Worm (Caenorhabditis elegans) whole organism, L4 larva: Measurements from ENCODE around the gene Y102A11A.9.
A peak's percentile ranks its signal among the peaks of the same experiment; 100 is the strongest.

Source experiments
- F10B5.3 ChIP-seq: sonication (generic microtip); optimal IDR thresholded peaks from 2 replicates; lab custom pipeline; 2016; ENCODE audit warnings: mild to moderate bottlenecking, missing genetic modification characterization, missing compliant biosample characterization
- F49E8.2 ChIP-seq: sonication (generic microtip); optimal IDR thresholded peaks from 2 replicates; lab custom pipeline; 2016; ENCODE audit warnings: missing compliant biosample characterization, mild to moderate bottlenecking, missing genetic modification characterization, borderline replicate concordance
- T20F7.1 ChIP-seq: fragments of 200-800 bp; sonication (Bioruptor generic); optimal IDR thresholded peaks from 2 replicates; lab custom pipeline; 2018; ENCODE audit warnings: mild to moderate bottlenecking, missing genetic modification characterization, missing compliant biosample characterization
- Y5F2A.4 ChIP-seq: fragments of 200-800 bp; sonication (Bioruptor generic); optimal IDR thresholded peaks from 2 replicates; lab custom pipeline; 2018; ENCODE audit warnings: mild to moderate bottlenecking, missing genetic modification characterization, missing compliant biosample characterization
- ceh-20 ChIP-seq: fragments of 200-800 bp; sonication (Bioruptor generic); IDR thresholded peaks from 2 replicates; pipeline ENCODE4 v1.3.6; 2022; ENCODE audit warnings: missing genetic modification reagents, missing genetic modification characterization, missing compliant biosample characterization
- ceh-28 ChIP-seq: fragments of 150-350 bp; optimal IDR thresholded peaks from 2 replicates; lab custom pipeline; 2014; ENCODE audit warnings: missing biosample characterization, missing genetic modification reagents, missing genetic modification characterization
- ceh-82 ChIP-seq: sonication (generic microtip); optimal IDR thresholded peaks from 2 replicates; lab custom pipeline; 2017; ENCODE audit warnings: missing biosample characterization, missing genetic modification characterization
- ces-1 ChIP-seq: fragments of 150-350 bp; sonication (generic microtip); optimal IDR thresholded peaks from 4 replicates; lab custom pipeline; 2014; ENCODE audit warnings: missing biosample characterization, missing genetic modification reagents, missing genetic modification characterization
- daf-12 ChIP-seq: fragments of 150-350 bp; optimal IDR thresholded peaks from 2 replicates; lab custom pipeline; 2014; ENCODE audit warnings: missing biosample characterization, missing genetic modification reagents, missing genetic modification characterization
- daf-16 ChIP-seq, 3 experiments: sonication (generic microtip); optimal IDR thresholded peaks; 2 replicates each; lab custom pipeline; 2016 to 2017; ENCODE audit warnings: missing genetic modification characterization in 3 of 3, missing genetic modification reagents in 3 of 3, mild to moderate bottlenecking in 2 of 3, missing compliant biosample characterization in 2 of 3, missing biosample characterization in 1 of 3, moderate library complexity in 1 of 3
- daf-8 ChIP-seq: fragments of 200-800 bp; sonication (Bioruptor generic); IDR thresholded peaks from 2 replicates; pipeline ENCODE4 v1.3.6; 2022; ENCODE audit warnings: missing genetic modification characterization, missing compliant biosample characterization
- dmd-6 ChIP-seq: fragments of 200-800 bp; sonication (Bioruptor generic); IDR thresholded peaks from 2 replicates; pipeline ENCODE4 v1.3.6; 2022; ENCODE audit warnings: missing genetic modification reagents, missing genetic modification characterization, missing compliant biosample characterization
- dpl-1 ChIP-seq: fragments of 150-350 bp; optimal IDR thresholded peaks from 2 replicates; lab custom pipeline; 2014; ENCODE audit warnings: missing biosample characterization, missing genetic modification reagents, missing genetic modification characterization
- dve-1 ChIP-seq: sonication (generic microtip); optimal IDR thresholded peaks from 2 replicates; lab custom pipeline; 2017; ENCODE audit warnings: antibody characterized with exemption, mild to moderate bottlenecking, missing genetic modification characterization, missing compliant biosample characterization; ENCODE audit not compliant: insufficient read depth
- egl-43 ChIP-seq: fragments of 200-800 bp; sonication (Bioruptor generic); IDR thresholded peaks from 2 replicates; pipeline ENCODE4 v1.3.6; 2022; ENCODE audit warnings: missing genetic modification reagents, missing genetic modification characterization, missing compliant biosample characterization
- hlh-11 ChIP-seq: fragments of 200-800 bp; sonication (Bioruptor generic); optimal IDR thresholded peaks from 2 replicates; lab custom pipeline; 2018; ENCODE audit warnings: mild to moderate bottlenecking, missing genetic modification characterization, missing compliant biosample characterization
- hlh-30 ChIP-seq: sonication (generic microtip); optimal IDR thresholded peaks from 2 replicates; lab custom pipeline; 2017; ENCODE audit warnings: antibody characterized with exemption, mild to moderate bottlenecking, missing genetic modification characterization, missing compliant biosample characterization; ENCODE audit not compliant: insufficient read depth
- lin-1 ChIP-seq: fragments of 200-800 bp; sonication (Bioruptor generic); IDR thresholded peaks from 2 replicates; pipeline ENCODE4 v1.3.6; 2022; ENCODE audit warnings: missing genetic modification reagents, missing genetic modification characterization, missing compliant biosample characterization
- lin-38 ChIP-seq: fragments of 200-800 bp; sonication (Bioruptor generic); IDR thresholded peaks from 2 replicates; pipeline ENCODE4 v1.3.6; 2022; ENCODE audit warnings: missing genetic modification reagents, missing genetic modification characterization, missing compliant biosample characterization
- lin-39 ChIP-seq: fragments of 150-350 bp; optimal IDR thresholded peaks from 2 replicates; lab custom pipeline; 2014; ENCODE audit warnings: missing biosample characterization, missing genetic modification reagents, missing genetic modification characterization
- lir-3 ChIP-seq: sonication (generic microtip); optimal IDR thresholded peaks from 2 replicates; lab custom pipeline; 2016; ENCODE audit warnings: mild to moderate bottlenecking, missing genetic modification characterization, missing compliant biosample characterization
- lsy-2 ChIP-seq, 2 experiments: fragments of 150-350 bp in 1 of 2; sonication (generic microtip) in 1 of 2; optimal IDR thresholded peaks; 2 replicates each; lab custom pipeline; 2014 to 2017; ENCODE audit warnings: missing biosample characterization in 2 of 2, missing genetic modification characterization in 2 of 2
- madf-9 ChIP-seq: fragments of 200-800 bp; sonication (Bioruptor generic); conservative IDR thresholded peaks from 2 replicates; pipeline ENCODE4 v1.3.6; 2022; ENCODE audit warnings: missing genetic modification reagents, missing genetic modification characterization, missing compliant biosample characterization
- mdl-1 ChIP-seq, 2 experiments: fragments of 150-350 bp in 1 of 2; sonication (generic microtip) in 1 of 2; optimal IDR thresholded peaks; 2 replicates each; lab custom pipeline; 2014 to 2017; ENCODE audit warnings: missing biosample characterization in 2 of 2, missing genetic modification characterization in 2 of 2
- mes-2 ChIP-seq: sonication (generic microtip); optimal IDR thresholded peaks from 2 replicates; lab custom pipeline; 2016; ENCODE audit warnings: missing genotype, mild to moderate bottlenecking, missing genetic modification characterization, missing compliant biosample characterization; ENCODE audit not compliant: poor library complexity, severe bottlenecking
- mxl-2 ChIP-seq: fragments of 200-800 bp; sonication (Bioruptor generic); conservative IDR thresholded peaks from 2 replicates; pipeline ENCODE4 v1.3.6; 2022; ENCODE audit warnings: missing genetic modification reagents, missing genetic modification characterization, missing compliant biosample characterization
- mxl-3 ChIP-seq: fragments of 200-800 bp; sonication (Bioruptor generic); optimal IDR thresholded peaks from 2 replicates; lab custom pipeline; 2018; ENCODE audit warnings: mild to moderate bottlenecking, missing genetic modification characterization, missing compliant biosample characterization
- nhr-10 ChIP-seq: fragments of 150-350 bp; optimal IDR thresholded peaks from 2 replicates; lab custom pipeline; 2014; ENCODE audit warnings: missing biosample characterization, missing genetic modification characterization
- nhr-28 ChIP-seq: fragments of 150-350 bp; optimal IDR thresholded peaks from 2 replicates; lab custom pipeline; 2014; ENCODE audit warnings: missing biosample characterization, missing genetic modification characterization
- nhr-41 ChIP-seq: fragments of 200-800 bp; sonication (Bioruptor generic); IDR thresholded peaks from 2 replicates; pipeline ENCODE4 v1.3.6; 2022; ENCODE audit warnings: missing genetic modification reagents, missing genetic modification characterization, missing compliant biosample characterization
- nhr-6 ChIP-seq: fragments of 150-350 bp; optimal IDR thresholded peaks from 2 replicates; lab custom pipeline; 2014; ENCODE audit warnings: missing biosample characterization, missing genetic modification characterization
- nhr-77 ChIP-seq: fragments of 150-350 bp; optimal IDR thresholded peaks from 2 replicates; lab custom pipeline; 2014; ENCODE audit warnings: missing biosample characterization, missing genetic modification characterization
- php-3 ChIP-seq: fragments of 200-800 bp; sonication (Bioruptor generic); IDR thresholded peaks from 2 replicates; pipeline ENCODE4 v1.3.6; 2022; ENCODE audit warnings: missing genetic modification reagents, missing genetic modification characterization, missing compliant biosample characterization
- pqm-1 ChIP-seq: sonication (generic microtip); optimal IDR thresholded peaks from 2 replicates; lab custom pipeline; 2017; ENCODE audit warnings: missing biosample characterization, missing genetic modification characterization
- rbr-2 ChIP-seq: sonication (generic microtip); optimal IDR thresholded peaks from 2 replicates; lab custom pipeline; 2016; ENCODE audit warnings: missing genotype, missing genetic modification characterization, missing compliant biosample characterization
- set-16 ChIP-seq: fragments of 200-800 bp; sonication (Bioruptor generic); IDR thresholded peaks from 2 replicates; pipeline ENCODE4 v1.3.6; 2022; ENCODE audit warnings: missing genetic modification reagents, missing genetic modification characterization, missing compliant biosample characterization
- snpc-1.2 ChIP-seq: fragments of 200-800 bp; sonication (Bioruptor generic); IDR thresholded peaks from 2 replicates; pipeline ENCODE4 v1.3.6; 2022; ENCODE audit warnings: missing genetic modification reagents, missing genetic modification characterization, missing compliant biosample characterization
- snpc-4 ChIP-seq: fragments of 150-350 bp; optimal IDR thresholded peaks from 2 replicates; lab custom pipeline; 2014; ENCODE audit warnings: missing biosample characterization, missing genetic modification characterization
- spr-3 ChIP-seq: fragments of 200-800 bp; sonication (Bioruptor generic); optimal IDR thresholded peaks from 2 replicates; lab custom pipeline; 2018; ENCODE audit warnings: mild to moderate bottlenecking, missing genetic modification characterization, missing compliant biosample characterization
- tra-1 ChIP-seq: fragments of 200-800 bp; sonication (Bioruptor generic); IDR thresholded peaks from 2 replicates; pipeline ENCODE4 v1.3.6; 2022; ENCODE audit warnings: missing genetic modification reagents, missing genetic modification characterization, missing compliant biosample characterization
- zfp-3 ChIP-seq: fragments of 200-800 bp; sonication (Bioruptor generic); conservative IDR thresholded peaks from 2 replicates; pipeline ENCODE4 v1.3.6; 2022; ENCODE audit warnings: missing genetic modification reagents, missing genetic modification characterization, missing compliant biosample characterization
- zip-2 ChIP-seq: fragments of 150-350 bp; optimal IDR thresholded peaks from 2 replicates; lab custom pipeline; 2014; ENCODE audit warnings: missing biosample characterization, missing genetic modification characterization
- ztf-11 ChIP-seq: fragments of 150-350 bp; optimal IDR thresholded peaks from 2 replicates; lab custom pipeline; 2014; ENCODE audit warnings: missing biosample characterization, missing genetic modification characterization

The Y102A11A.9 gene

DNA sequence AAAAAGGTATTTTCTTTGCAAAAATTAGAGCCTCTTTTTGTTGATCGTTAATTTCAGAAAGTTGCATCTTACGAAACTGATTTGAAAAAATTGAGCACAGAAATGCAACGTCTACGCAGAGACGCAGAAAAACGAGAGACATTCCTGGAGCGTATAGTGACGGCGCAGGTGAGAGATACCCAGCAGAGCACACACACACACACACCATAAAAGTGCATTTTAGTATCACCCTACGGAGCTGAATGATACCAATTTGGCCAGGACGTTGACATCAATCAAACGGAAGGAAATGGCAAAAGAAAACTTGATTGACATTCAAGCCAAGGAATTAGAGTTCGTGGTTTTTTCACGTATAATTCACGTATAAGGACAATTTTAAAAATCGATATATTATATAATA, 1.6 kb downstream of the Y102A11A.9 start (continued):
- TF ChIP-seq pqm-1 (tag; lab: Kevin White, UChicago) (peak; percentile 80), dve-1 (tag; lab: Kevin White, UChicago) (peak; percentile 80), zip-2 (tag; lab: Kevin White, UChicago) (no peak), Y5F2A.4 (no peak), lin-1 (peak; percentile 69; the same call in 1 of the 2 replicates)

DNA sequence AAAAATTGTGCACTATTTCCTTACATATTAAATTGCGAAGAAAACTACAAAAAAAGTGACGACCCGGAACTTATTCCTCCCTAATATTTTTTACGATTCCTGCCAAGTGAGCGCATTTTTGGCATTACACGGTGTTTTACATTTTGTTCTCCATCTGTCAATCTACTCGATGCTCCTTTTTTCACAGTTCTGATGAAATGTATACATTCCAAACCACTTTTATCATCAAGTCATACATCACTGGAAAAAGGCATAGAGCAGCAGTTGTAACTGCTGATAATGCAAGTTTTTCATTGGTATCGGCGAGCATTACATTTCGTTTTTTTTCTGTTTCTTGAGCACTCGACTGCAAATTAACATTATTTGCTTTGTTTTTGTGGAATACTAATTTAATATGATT, 5.3 kb downstream of the Y102A11A.9 start:
- no peak for TF ChIP-seq ceh-20 (GFP tag; lab: Robert Waterston, UW)
- peak; percentile 19 for TF ChIP-seq dve-1 (tag; lab: Kevin White, UChicago)
- no peak for TF ChIP-seq lir-3 (tag; lab: Kevin White, UChicago)
- no peak for TF ChIP-seq ztf-11 (tag; lab: Kevin White, UChicago)
- TF ChIP-seq nhr-28 (tag; lab: Kevin White, UChicago), result peak; percentile 49
- TF ChIP-seq dmd-6 (GFP tag; lab: Robert Waterston, UW), result peak; percentile 72
- peak; percentile 44 for TF ChIP-seq hlh-11 (tag; lab: Kevin White, UChicago)
- TF ChIP-seq ces-1 (GFP tag; lab: Kevin White, UChicago), result no peak
- TF ChIP-seq pqm-1 (tag; lab: Kevin White, UChicago), result peak; percentile 91
- TF ChIP-seq daf-16 (GFP tag; optimal IDR thresholded peaks at IDR 0.05; lab: Kevin White, UChicago), result no peak
- TF ChIP-seq daf-16 (tag; optimal IDR thresholded peaks at IDR 0.05; lab: Kevin White, UChicago), result peak; percentile 35
- TF ChIP-seq egl-43 (GFP tag; lab: Robert Waterston, UW), result no peak
- no peak for TF ChIP-seq nhr-6
- 0 out of 2 replicates have a peak, but pooled peaks have one; percentile 60 for TF ChIP-seq tra-1 (GFP tag; lab: Robert Waterston, UW)
- TF ChIP-seq hlh-30 (tag; lab: Kevin White, UChicago), result peak; percentile 21
- TF ChIP-seq mes-2, result peak; percentile 31
- TF ChIP-seq php-3 (GFP tag; lab: Robert Waterston, UW), result peak; percentile 70
- TF ChIP-seq, all 104 proteins: peak for 10

DNA sequence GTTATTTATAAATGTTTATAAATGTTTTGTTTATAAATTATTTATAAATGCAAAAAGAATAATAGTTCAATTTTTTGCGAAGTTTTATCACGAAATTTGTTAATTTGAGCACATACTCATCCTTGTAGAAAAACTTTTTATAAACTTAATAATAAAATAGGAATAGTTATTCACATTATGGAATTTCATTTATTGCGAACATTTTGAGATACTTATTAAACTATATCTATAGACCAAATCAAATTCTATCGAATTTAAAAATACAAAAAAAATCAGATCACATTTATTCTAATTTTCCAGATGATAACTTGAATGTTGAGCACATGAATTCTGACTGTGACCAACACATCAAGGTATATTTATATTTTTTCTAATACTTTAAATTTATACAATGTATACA, 5.9 kb downstream of the Y102A11A.9 start, which contains the start of gene Y102A11A.3:
Gene Y102A11A.3 (plus strand): TSS at position 301 of the 400 bp plus-strand sequence.
- TF ChIP-seq dpl-1 (GFP tag; lab: Kevin White, UChicago) (no peak), mxl-3 (GFP tag; lab: Kevin White, UChicago) (no peak), mxl-2 (no peak), tra-1 (GFP tag; lab: Robert Waterston, UW) (no peak), F49E8.2 (tag; lab: Kevin White, UChicago) (no peak), nhr-28 (tag; lab: Kevin White, UChicago) (no peak), daf-8 (GFP tag; lab: Robert Waterston, UW) (no peak), daf-16 (GFP tag; optimal IDR thresholded peaks at IDR 0.05; lab: Kevin White, UChicago) (no peak), daf-16 (tag; optimal IDR thresholded peaks at IDR 0.05; lab: Kevin White, UChicago) (no peak), lsy-2 (tag; optimal IDR thresholded peaks at IDR 0.05; lab: Kevin White, UChicago) (no peak), ces-1 (GFP tag; lab: Kevin White, UChicago) (no peak), snpc-1.2 (no peak), set-16 (GFP tag; lab: Robert Waterston, UW) (no peak), nhr-41 (GFP tag; lab: Robert Waterston, UW) (no peak), zfp-3 (GFP tag; lab: Robert Waterston, UW) (no peak)

DNA sequence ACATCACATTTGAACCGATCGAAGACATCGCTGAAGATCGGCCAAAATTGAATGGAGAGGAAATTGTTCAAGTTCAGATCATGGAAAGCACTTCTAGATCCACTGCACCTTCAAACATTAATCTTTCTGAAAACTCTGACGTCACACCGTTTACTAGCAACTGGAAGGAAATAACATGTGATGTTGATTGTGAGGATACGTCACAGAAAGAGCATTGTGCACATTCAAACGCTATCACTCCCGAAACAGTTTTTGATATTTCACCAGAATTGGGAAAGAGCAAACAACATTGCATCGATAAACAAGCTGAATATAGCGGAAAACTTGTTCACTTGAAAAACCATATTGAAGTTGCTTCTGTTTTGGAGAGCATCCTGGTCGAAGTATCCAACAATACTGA, 8.6 kb downstream of the Y102A11A.9 start:
- TF ChIP-seq F10B5.3 (tag; lab: Kevin White, UChicago) (no peak), php-3 (GFP tag; lab: Robert Waterston, UW) (no peak), mdl-1 (tag; optimal IDR thresholded peaks at IDR 0.05; lab: Kevin White, UChicago) (no peak), nhr-10 (no peak), snpc-1.2 (no peak), tra-1 (GFP tag; lab: Robert Waterston, UW) (no peak), daf-12 (tag; lab: Kevin White, UChicago) (no peak), lin-39 (tag; lab: Kevin White, UChicago) (no peak), lin-38 (GFP tag; lab: Robert Waterston, UW) (no peak), snpc-4 (tag; lab: Kevin White, UChicago) (no peak), ceh-82 (tag; lab: Kevin White, UChicago) (no peak), ceh-28 (no peak), spr-3 (GFP tag; lab: Kevin White, UChicago) (no peak), dve-1 (tag; lab: Kevin White, UChicago) (peak; percentile 29), madf-9 (GFP tag; lab: Robert Waterston, UW) (no peak), daf-8 (GFP tag; lab: Robert Waterston, UW) (no peak), pqm-1 (tag; lab: Kevin White, UChicago) (peak; percentile 45), rbr-2 (no peak), nhr-77 (tag; lab: Kevin White, UChicago) (peak; percentile 55), T20F7.1 (no peak), nhr-28 (tag; lab: Kevin White, UChicago) (peak; percentile 56)
